Fruit fly (Drosophila melanogaster) whole organism: ENCODE results near the gene Hr78.

Source experiments
- CG8478 ChIP-seq: fragments of >200 bp; optimal IDR thresholded peaks from 2 replicates; lab custom pipeline; 2018; ENCODE audit warnings: inconsistent platforms
- Dll ChIP-seq: fragments of >200 bp; optimal IDR thresholded peaks from 2 replicates; lab custom pipeline; 2017
- EcR ChIP-seq, 2 experiments: fragments of >200 bp; optimal IDR thresholded peaks; 2 replicates each; lab custom pipeline; 2017; ENCODE audit warnings: missing biosample characterization in 2 of 2, missing genetic modification characterization in 2 of 2, missing genetic modification reagents in 2 of 2
- pan ChIP-seq: fragments of >200 bp; optimal IDR thresholded peaks from 2 replicates; lab custom pipeline; 2017
- psq ChIP-seq: fragments of >200 bp; optimal IDR thresholded peaks from 2 replicates; lab custom pipeline; 2017
- usp ChIP-seq: fragments of >200 bp; optimal IDR thresholded peaks from 2 replicates; lab custom pipeline; 2017; ENCODE audit warnings: missing biosample characterization, missing genetic modification characterization, mixed read lengths

The Hr78 gene

dm6 chr3L:21460149-21460873 lies 37.0 kb downstream of the Hr78 start:
- TF ChIP-seq usp (GFP tag; lab: Kevin White, UChicago) (no peak), Dll (lab: Kevin White, UChicago) (peak; percentile 34), CG8478 (lab: Kevin White, UChicago) (no peak), pan (no peak)

- TF ChIP-seq psq (lab: Kevin White, UChicago), result no peak
- TF ChIP-seq usp (GFP tag; lab: Kevin White, UChicago), result no peak
- TF ChIP-seq CG8478 (lab: Kevin White, UChicago), result no peak
- TF ChIP-seq pan, result no peak
- TF ChIP-seq Dll (lab: Kevin White, UChicago), result no peak
- TF ChIP-seq EcR (GFP tag; optimal IDR thresholded peaks at IDR 0.05; lab: Kevin White, UChicago), result no peak
Measured at dm6 chr3L:21458736-21459135, 38.6 kb downstream of the Hr78 start.

dm6 chr3L:21455196-21455595 lies 42.1 kb downstream of the Hr78 start:
- TF ChIP-seq psq (lab: Kevin White, UChicago) (no peak), pan (no peak), usp (GFP tag; lab: Kevin White, UChicago) (no peak), EcR (GFP tag; optimal IDR thresholded peaks at IDR 0.05; lab: Kevin White, UChicago) (no peak), Dll (lab: Kevin White, UChicago) (no peak), CG8478 (lab: Kevin White, UChicago) (no peak)

dm6 chr3L:21453623-21454022 lies 43.7 kb downstream of the Hr78 start:
- TF ChIP-seq EcR (GFP tag; optimal IDR thresholded peaks at IDR 0.05; lab: Kevin White, UChicago), result no peak
- no peak for TF ChIP-seq psq (lab: Kevin White, UChicago)
- no peak for TF ChIP-seq pan
- TF ChIP-seq usp (GFP tag; lab: Kevin White, UChicago), result no peak
- TF ChIP-seq CG8478 (lab: Kevin White, UChicago), result no peak
- TF ChIP-seq Dll (lab: Kevin White, UChicago), result no peak

- TF ChIP-seq usp (GFP tag; lab: Kevin White, UChicago) (no peak), pan (no peak), Dll (lab: Kevin White, UChicago) (no peak), psq (lab: Kevin White, UChicago) (no peak), EcR (GFP tag; optimal IDR thresholded peaks at IDR 0.05; lab: Kevin White, UChicago) (no peak), CG8478 (lab: Kevin White, UChicago) (no peak)
Measured at dm6 chr3L:21450486-21450885, 46.8 kb downstream of the Hr78 start.

dm6 chr3L:21449336-21449735 lies 48.0 kb downstream of the Hr78 start:
- no peak for TF ChIP-seq usp (GFP tag; lab: Kevin White, UChicago)
- no peak for TF ChIP-seq Dll (lab: Kevin White, UChicago)
- no peak for TF ChIP-seq psq (lab: Kevin White, UChicago)
- no peak for TF ChIP-seq CG8478 (lab: Kevin White, UChicago)
- no peak for TF ChIP-seq EcR (GFP tag; optimal IDR thresholded peaks at IDR 0.05; lab: Kevin White, UChicago)
- TF ChIP-seq pan, result no peak

- TF ChIP-seq Dll (lab: Kevin White, UChicago), result no peak
- no peak for TF ChIP-seq usp (GFP tag; lab: Kevin White, UChicago)
- TF ChIP-seq psq (lab: Kevin White, UChicago), result no peak
- TF ChIP-seq pan, result no peak
- no peak for TF ChIP-seq CG8478 (lab: Kevin White, UChicago)
- TF ChIP-seq EcR (GFP tag; optimal IDR thresholded peaks at IDR 0.05; lab: Kevin White, UChicago), result no peak
Measured at dm6 chr3L:21445704-21446103, 51.6 kb downstream of the Hr78 start, which contains the start of gene Syx7. Syx7 (plus strand) TSS chr3L:21445834.

- TF ChIP-seq CG8478 (lab: Kevin White, UChicago) (no peak), pan (peak; percentile 29)
Measured at dm6 chr3L:21444719-21445118, 52.6 kb downstream of the Hr78 start, which contains the start of gene Alp1. Alp1 (minus strand) TSS chr3L:21444819.
